Fruit fly (Drosophila melanogaster) whole organism, embryonic: ENCODE results near the gene CG13117.

ENCODE experiments used
- CG12104 ChIP-seq: fragments of 200-800 bp; sonication (Bioruptor generic); optimal IDR thresholded peaks from 3 replicates; lab custom pipeline; 2016; ENCODE audit warnings: missing biosample characterization, missing genetic modification characterization
- CG18619 ChIP-seq: fragments of 200-800 bp; sonication (Bioruptor generic); optimal IDR thresholded peaks from 3 replicates; lab custom pipeline; 2017; ENCODE audit warnings: missing biosample characterization, mild to moderate bottlenecking, missing genetic modification characterization
- CG2875 ChIP-seq: fragments of 200-800 bp; sonication (Bioruptor generic); optimal IDR thresholded peaks from 2 replicates; lab custom pipeline; 2017; ENCODE audit warnings: missing biosample characterization, mild to moderate bottlenecking, missing genetic modification characterization, missing genetic modification reagents
- D19B ChIP-seq: fragments of 200-800 bp; sonication (Bioruptor generic); optimal IDR thresholded peaks from 2 replicates; lab custom pipeline; 2017; ENCODE audit warnings: missing biosample characterization, mild to moderate bottlenecking, missing genetic modification characterization
- Dek ChIP-seq: fragments of 200-800 bp; sonication (Bioruptor generic); optimal IDR thresholded peaks from 3 replicates; lab custom pipeline; 2019; ENCODE audit warnings: missing biosample characterization, mild to moderate bottlenecking, missing genetic modification characterization, moderate library complexity
- Fer2 ChIP-seq: fragments of 200-800 bp; sonication (Bioruptor generic); optimal IDR thresholded peaks from 2 replicates; lab custom pipeline; 2018; ENCODE audit warnings: missing biosample characterization, mild to moderate bottlenecking, missing genetic modification characterization, moderate library complexity
- Hsf ChIP-seq: fragments of 200-800 bp; sonication (Bioruptor generic); optimal IDR thresholded peaks from 3 replicates; lab custom pipeline; 2016; ENCODE audit warnings: missing biosample characterization, missing genetic modification characterization
- ab ChIP-seq: fragments of 200-800 bp; sonication (Bioruptor generic); optimal IDR thresholded peaks from 2 replicates; lab custom pipeline; 2016; ENCODE audit warnings: missing biosample characterization, missing genetic modification characterization
- hb ChIP-seq: fragments of 200-800 bp; sonication (Bioruptor generic); IDR thresholded peaks from 3 replicates; pipeline ENCODE4 v1.3.6; 2022; ENCODE audit warnings: missing biosample characterization, missing genetic modification characterization; ENCODE audit not compliant: partially characterized antibody
- prd ChIP-seq, 3 experiments: fragments of >200 bp in 2 of 3; fragments of 200-800 bp in 1 of 3; sonication (Bioruptor generic) in 1 of 3; optimal IDR thresholded peaks in 2 of 3; IDR thresholded peaks in 1 of 3; 2 replicates in 2 of 3; 3 replicates in 1 of 3; pipeline versions ENCODE4 v1.3.6 to Lab custom; 2017 to 2022; ENCODE audit warnings: missing biosample characterization in 1 of 3, missing genetic modification characterization in 1 of 3
- sens-2 ChIP-seq: fragments of 200-800 bp; sonication (Bioruptor generic); IDR thresholded peaks from 2 replicates; pipeline ENCODE4 v1.3.6; 2022; ENCODE audit warnings: missing biosample characterization, missing genetic modification characterization

dm6 chr2L:9783130-9783529, 46.7 kb downstream of the CG13117 start:
- TF ChIP-seq Fer2 (tag; lab: Kevin White, UChicago) (no peak), ab (GFP tag; lab: Kevin White, UChicago) (no peak), Dek (no peak), CG12104 (GFP tag; lab: Kevin White, UChicago) (no peak), D19B (GFP tag; lab: Kevin White, UChicago) (no peak), Hsf (GFP tag; lab: Kevin White, UChicago) (no peak), prd (optimal IDR thresholded peaks at IDR 0.05; lab: Kevin White, UChicago) (no peak), prd (GFP tag; IDR thresholded peaks at IDR 0.05; lab: Robert Waterston, UW) (no peak), hb (GFP tag; lab: Robert Waterston, UW) (no peak), sens-2 (GFP tag; lab: Robert Waterston, UW) (no peak), CG2875 (GFP tag; lab: Kevin White, UChicago) (no peak), CG18619 (GFP tag; lab: Kevin White, UChicago) (no peak)
